Worm (Caenorhabditis elegans) whole organism, L4/young adult: ENCODE measurements around the gene tag-77.

Source experiments
- W03F9.2 ChIP-seq: fragments of 150-350 bp; optimal IDR thresholded peaks from 2 replicates; lab custom pipeline; 2014; ENCODE audit warnings: missing biosample characterization, missing genetic modification characterization
- dao-5 ChIP-seq: sonication (generic microtip); optimal IDR thresholded peaks from 2 replicates; lab custom pipeline; 2016; ENCODE audit warnings: missing genotype, missing genetic modification characterization, moderate library complexity, missing compliant biosample characterization
- him-1 ChIP-seq: sonication (generic microtip); optimal IDR thresholded peaks from 2 replicates; lab custom pipeline; 2016; ENCODE audit warnings: missing genotype, missing genetic modification reagents, missing genetic modification characterization, missing compliant biosample characterization

DNA sequence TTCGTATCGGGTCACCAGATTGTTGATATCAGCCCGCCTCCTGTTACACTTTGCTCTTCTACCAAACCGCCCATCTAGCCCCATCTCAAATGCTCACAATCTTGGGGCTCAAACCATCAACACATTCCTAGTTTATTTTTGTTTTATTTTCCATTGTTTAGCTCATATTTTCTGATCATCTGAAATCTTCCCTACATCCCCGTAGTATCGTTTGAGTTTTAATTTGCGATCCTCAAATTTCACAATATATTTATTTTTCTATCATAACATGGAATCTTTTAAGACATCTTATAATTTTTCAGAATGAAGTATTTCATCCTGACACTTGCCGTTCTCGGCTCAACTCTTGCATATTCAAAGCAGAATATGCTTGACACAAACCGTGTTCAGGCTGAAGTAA, 33.5 kb downstream of the tag-77 start, which contains the start of gene spp-10:
- TF ChIP-seq him-1 (no peak), dao-5 (tag; lab: Kevin White, UChicago) (no peak), W03F9.2 (no peak)
